Worm (Caenorhabditis elegans) whole organism, late embryonic: Measurements from ENCODE around the gene agt-2.

Experiments used
- C08G9.2 ChIP-seq: sonication (generic microtip); optimal IDR thresholded peaks from 2 replicates; lab custom pipeline; 2016; ENCODE audit warnings: mild to moderate bottlenecking, missing genetic modification characterization, moderate library complexity, missing compliant biosample characterization
- C38D4.7 ChIP-seq: fragments of 200-800 bp; sonication (Bioruptor generic); optimal IDR thresholded peaks from 2 replicates; lab custom pipeline; 2018; ENCODE audit warnings: mild to moderate bottlenecking, missing genetic modification characterization, moderate library complexity, missing compliant biosample characterization
- F13H6.1 ChIP-seq: sonication (generic microtip); optimal IDR thresholded peaks from 2 replicates; lab custom pipeline; 2016; ENCODE audit warnings: missing genetic modification characterization, missing compliant biosample characterization
- K02D7.2 ChIP-seq: sonication (generic microtip); optimal IDR thresholded peaks from 2 replicates; lab custom pipeline; 2017; ENCODE audit warnings: mild to moderate bottlenecking, missing genetic modification characterization, missing compliant biosample characterization
- ahr-1 ChIP-seq: sonication (generic microtip); optimal IDR thresholded peaks from 2 replicates; lab custom pipeline; 2016; ENCODE audit warnings: missing genetic modification characterization, missing compliant biosample characterization
- ceh-19 ChIP-seq: fragments of 200-800 bp; sonication (Bioruptor generic); optimal IDR thresholded peaks from 2 replicates; lab custom pipeline; 2018; ENCODE audit warnings: mild to moderate bottlenecking, missing genetic modification characterization, missing compliant biosample characterization
- ceh-2 ChIP-seq: sonication (generic microtip); optimal IDR thresholded peaks from 2 replicates; lab custom pipeline; 2016; ENCODE audit warnings: missing genotype, missing genetic modification characterization, missing compliant biosample characterization
- ceh-22 ChIP-seq: sonication (generic microtip); optimal IDR thresholded peaks from 2 replicates; lab custom pipeline; 2017; ENCODE audit warnings: missing biosample characterization, missing genetic modification characterization
- ceh-24 ChIP-seq: sonication (generic microtip); optimal IDR thresholded peaks from 2 replicates; lab custom pipeline; 2016; ENCODE audit warnings: mild to moderate bottlenecking, missing genetic modification characterization, missing compliant biosample characterization
- ceh-31 ChIP-seq: sonication (generic microtip); optimal IDR thresholded peaks from 2 replicates; lab custom pipeline; 2016; ENCODE audit warnings: missing genetic modification characterization, missing compliant biosample characterization
- ceh-45 ChIP-seq: fragments of 200-800 bp; sonication (Bioruptor generic); IDR thresholded peaks from 2 replicates; pipeline ENCODE4 v1.3.6; 2022; ENCODE audit warnings: missing genetic modification reagents, missing genetic modification characterization, missing compliant biosample characterization
- che-1 ChIP-seq: sonication (generic microtip); optimal IDR thresholded peaks from 2 replicates; lab custom pipeline; 2016; ENCODE audit warnings: mild to moderate bottlenecking, missing genetic modification characterization, missing compliant biosample characterization
- dmd-4 ChIP-seq: sonication (generic microtip); optimal IDR thresholded peaks from 2 replicates; lab custom pipeline; 2016; ENCODE audit warnings: borderline replicate concordance, missing genetic modification characterization, missing compliant biosample characterization
- dve-1 ChIP-seq: sonication (generic microtip); optimal IDR thresholded peaks from 2 replicates; lab custom pipeline; 2017; ENCODE audit warnings: antibody characterized with exemption, mild to moderate bottlenecking, missing genetic modification characterization, missing compliant biosample characterization
- elt-2 ChIP-seq: sonication (generic microtip); optimal IDR thresholded peaks from 2 replicates; lab custom pipeline; 2016; ENCODE audit warnings: missing genetic modification reagents, missing genetic modification characterization, missing compliant biosample characterization
- elt-4 ChIP-seq: sonication (generic microtip); optimal IDR thresholded peaks from 2 replicates; lab custom pipeline; 2016; ENCODE audit warnings: missing genetic modification characterization, missing compliant biosample characterization
- fkh-10 ChIP-seq: fragments of 150-350 bp; optimal IDR thresholded peaks from 2 replicates; lab custom pipeline; 2014; ENCODE audit warnings: missing biosample characterization, missing genetic modification reagents, missing genetic modification characterization
- hlh-30 ChIP-seq: sonication (generic microtip); optimal IDR thresholded peaks from 2 replicates; lab custom pipeline; 2017; ENCODE audit warnings: antibody characterized with exemption, missing genetic modification characterization, missing compliant biosample characterization; ENCODE audit not compliant: insufficient read depth
- hlh-6 ChIP-seq: sonication (generic microtip); optimal IDR thresholded peaks from 2 replicates; lab custom pipeline; 2016; ENCODE audit warnings: missing genotype, missing genetic modification characterization, missing compliant biosample characterization
- hlh-8 ChIP-seq: sonication (generic microtip); optimal IDR thresholded peaks from 2 replicates; lab custom pipeline; 2016; ENCODE audit warnings: missing genotype, missing genetic modification characterization, missing compliant biosample characterization
- lim-6 ChIP-seq: sonication (generic microtip); optimal IDR thresholded peaks from 2 replicates; lab custom pipeline; 2016; ENCODE audit warnings: missing genetic modification characterization, missing compliant biosample characterization
- lin-11 ChIP-seq: fragments of 200-800 bp; sonication (Bioruptor generic); optimal IDR thresholded peaks from 2 replicates; lab custom pipeline; 2018; ENCODE audit warnings: mild to moderate bottlenecking, missing genetic modification characterization, missing compliant biosample characterization
- mec-3 ChIP-seq: sonication (generic microtip); optimal IDR thresholded peaks from 2 replicates; lab custom pipeline; 2016; ENCODE audit warnings: borderline replicate concordance, missing genetic modification characterization, missing compliant biosample characterization
- nfya-1 ChIP-seq: sonication (generic microtip); optimal IDR thresholded peaks from 2 replicates; lab custom pipeline; 2017; ENCODE audit warnings: missing genetic modification characterization, mild to moderate bottlenecking, missing compliant biosample characterization, antibody characterized with exemption, moderate library complexity
- nhr-11 ChIP-seq: fragments of 150-350 bp; optimal IDR thresholded peaks from 2 replicates; lab custom pipeline; 2014; ENCODE audit warnings: missing biosample characterization, missing genetic modification characterization
- odd-2 ChIP-seq: sonication (generic microtip); optimal IDR thresholded peaks from 2 replicates; lab custom pipeline; 2017; ENCODE audit warnings: antibody characterized with exemption, mild to moderate bottlenecking, missing genetic modification characterization, missing compliant biosample characterization
- ref-2 ChIP-seq: sonication (generic microtip); optimal IDR thresholded peaks from 2 replicates; lab custom pipeline; 2016; ENCODE audit warnings: missing genetic modification characterization, missing compliant biosample characterization
- sox-2 ChIP-seq: fragments of 200-800 bp; sonication (Bioruptor generic); IDR thresholded peaks from 2 replicates; pipeline ENCODE4 v1.3.6; 2022; ENCODE audit warnings: missing genetic modification reagents, missing genetic modification characterization, missing compliant biosample characterization
- sox-4 ChIP-seq: sonication (generic microtip); optimal IDR thresholded peaks from 2 replicates; lab custom pipeline; 2017; ENCODE audit warnings: mild to moderate bottlenecking, missing genetic modification characterization, inconsistent platforms, missing compliant biosample characterization
- syd-9 ChIP-seq: sonication (generic microtip); optimal IDR thresholded peaks from 2 replicates; lab custom pipeline; 2016; ENCODE audit warnings: mild to moderate bottlenecking, missing genetic modification characterization, moderate library complexity, missing compliant biosample characterization
- unc-42 ChIP-seq: sonication (generic microtip); optimal IDR thresholded peaks from 2 replicates; lab custom pipeline; 2016; ENCODE audit warnings: missing genotype, missing genetic modification characterization, missing compliant biosample characterization
- unc-55 ChIP-seq: sonication (generic microtip); optimal IDR thresholded peaks from 2 replicates; lab custom pipeline; 2017; ENCODE audit warnings: missing biosample characterization, missing genetic modification reagents, missing genetic modification characterization
- unc-86 ChIP-seq: sonication (generic microtip); optimal IDR thresholded peaks from 2 replicates; lab custom pipeline; 2016; ENCODE audit warnings: missing genetic modification characterization, missing compliant biosample characterization
- zip-5 ChIP-seq: sonication (generic microtip); optimal IDR thresholded peaks from 2 replicates; lab custom pipeline; 2016; ENCODE audit warnings: missing genetic modification characterization, missing compliant biosample characterization

Gene agt-2

DNA sequence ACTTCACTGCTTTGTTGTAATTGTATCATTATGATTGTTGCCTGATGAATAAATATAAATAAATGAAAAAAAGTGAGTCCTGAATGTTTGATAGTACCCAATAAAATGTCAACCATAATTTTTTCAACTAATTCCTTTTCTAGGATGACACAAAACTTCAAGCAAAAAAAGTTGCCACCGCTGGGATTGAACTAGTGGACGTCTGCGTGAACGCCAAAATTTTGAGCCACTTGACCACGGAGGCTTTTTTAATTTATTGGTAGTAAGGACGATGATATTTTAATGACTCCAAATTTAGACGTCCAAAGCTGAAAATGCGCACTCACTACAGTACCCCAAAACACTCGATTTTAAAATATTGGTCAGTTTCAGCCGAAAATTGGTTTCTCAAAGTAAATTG lies 20.0 kb downstream of the agt-2 start:
- no peak for TF ChIP-seq nhr-11 (tag; lab: Kevin White, UChicago)
- peak; percentile 9 for TF ChIP-seq elt-2 (tag; lab: Kevin White, UChicago)

DNA sequence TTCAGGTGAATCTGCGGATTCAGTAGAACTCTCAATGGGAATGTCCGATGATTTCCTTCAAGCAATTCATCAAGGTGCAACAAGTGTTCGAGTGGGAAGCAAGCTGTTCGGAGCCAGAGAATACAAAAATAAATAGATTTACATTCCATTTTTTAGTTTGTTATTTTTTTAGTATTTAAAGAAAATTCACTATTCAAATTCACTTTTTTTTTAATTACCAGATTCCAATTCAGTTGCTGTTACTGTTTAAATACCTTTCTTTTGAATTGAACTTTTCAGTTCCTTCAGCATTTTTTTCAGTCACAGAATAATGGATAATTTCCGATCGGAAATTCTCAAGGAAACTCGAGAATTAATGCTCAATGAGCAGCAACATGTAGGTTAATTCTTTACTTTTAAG lies 21.8 kb downstream of the agt-2 start, which contains the start of gene F09E5.7:
Gene F09E5.7 (plus strand): TSS at position 301 of the 400 bp plus-strand sequence.
- TF ChIP-seq ceh-22 (tag; lab: Kevin White, UChicago) (no peak), fkh-10 (no peak), hlh-6 (tag; lab: Kevin White, UChicago) (no peak), ahr-1 (no peak), dmd-4 (no peak), hlh-30 (tag; lab: Kevin White, UChicago) (no peak), sox-2 (GFP tag; lab: Robert Waterston, UW) (no peak), C08G9.2 (tag; lab: Kevin White, UChicago) (no peak), unc-55 (GFP tag; lab: Kevin White, UChicago) (no peak), ref-2 (tag; lab: Kevin White, UChicago) (no peak), sox-4 (tag; lab: Kevin White, UChicago) (no peak), ceh-45 (GFP tag; lab: Robert Waterston, UW) (no peak), zip-5 (tag; lab: Kevin White, UChicago) (no peak), elt-4 (no peak)

DNA sequence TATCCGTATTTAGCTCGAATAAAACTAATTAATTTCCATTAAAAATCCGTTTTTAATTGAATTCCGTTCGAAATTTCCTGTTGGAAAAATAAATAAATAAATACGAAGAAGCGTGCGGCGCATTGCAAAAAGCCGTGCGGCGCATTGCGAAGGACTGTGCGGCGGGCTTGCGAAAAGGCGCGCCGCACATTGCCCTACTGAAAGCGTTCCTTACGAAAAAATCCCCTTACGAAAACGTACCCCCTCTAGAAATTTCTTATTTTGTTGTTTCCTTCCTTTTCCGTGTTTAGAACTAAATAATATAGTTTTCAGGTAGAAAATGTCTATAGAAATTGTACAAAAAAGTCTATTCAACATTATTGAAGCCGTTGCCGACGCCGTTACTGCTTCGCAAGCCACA lies 23.3 kb downstream of the agt-2 start, which contains the start of gene F09E5.8:
Gene F09E5.8 (plus strand): TSS at position 313 of the 400 bp plus-strand sequence.
- TF ChIP-seq ceh-45 (GFP tag; lab: Robert Waterston, UW) = peak; percentile 41; the same call in 1 of the 2 replicates
- TF ChIP-seq, all 69 proteins: peak for 1; not testable (repeated sequence) for 68

DNA sequence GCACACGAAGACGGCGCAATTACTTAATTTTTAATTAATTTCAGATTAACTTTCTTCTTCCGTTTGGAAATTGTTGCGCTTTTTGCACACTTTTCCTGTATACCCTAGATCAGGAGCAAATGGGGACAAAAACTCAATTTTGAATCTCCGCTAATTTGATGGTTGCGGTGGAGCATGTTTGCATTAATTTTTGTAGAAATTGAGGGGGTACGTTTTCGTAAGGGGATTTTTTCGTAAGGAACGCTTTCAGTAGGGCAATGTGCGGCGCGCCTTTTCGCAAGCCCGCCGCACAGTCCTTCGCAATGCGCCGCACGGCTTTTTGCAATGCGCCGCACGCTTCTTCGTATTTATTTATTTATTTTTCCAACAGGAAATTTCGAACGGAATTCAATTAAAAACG lies 27.3 kb downstream of the agt-2 start:
- TF ChIP-seq sox-2 (GFP tag; lab: Robert Waterston, UW) (peak; percentile 42; the same call in 1 of the 2 replicates), ceh-45 (GFP tag; lab: Robert Waterston, UW) (peak; percentile 66), ceh-31 (tag; lab: Kevin White, UChicago) (peak; percentile 56), ceh-2 (peak; percentile 22), elt-2 (tag; lab: Kevin White, UChicago) (peak; percentile 23), unc-86 (peak; percentile 6), unc-42 (tag; lab: Kevin White, UChicago) (peak; percentile 55)

DNA sequence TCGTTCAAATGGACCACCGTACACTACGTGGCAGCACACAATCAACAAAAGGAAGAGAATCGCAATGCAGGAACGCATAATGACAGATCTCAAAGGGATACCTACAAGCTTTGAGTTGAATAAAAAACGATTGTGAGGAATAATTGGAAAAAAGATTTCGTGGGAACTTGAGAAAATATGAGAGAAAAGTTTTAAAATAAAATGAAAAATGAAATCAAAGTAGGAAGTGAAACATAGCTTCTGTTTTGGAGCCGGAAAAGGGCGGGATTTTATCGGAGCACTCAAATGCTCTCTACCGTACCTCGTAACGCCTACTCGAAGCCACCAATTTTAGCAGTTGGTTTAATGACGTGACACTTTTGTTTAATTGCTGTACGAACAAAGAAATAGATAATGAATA lies 28.9 kb downstream of the agt-2 start, which contains the start of gene F09E5.14:
Gene F09E5.14 (minus strand): TSS at position 101 of the 400 bp plus-strand sequence.
- TF ChIP-seq che-1 = no peak
- TF ChIP-seq hlh-8 (tag; lab: Kevin White, UChicago) = no peak
- TF ChIP-seq K02D7.2 (tag; lab: Kevin White, UChicago) = no peak
- no peak for TF ChIP-seq ahr-1
- TF ChIP-seq mec-3 (tag; lab: Kevin White, UChicago) = no peak
- TF ChIP-seq ceh-24 (tag; lab: Kevin White, UChicago) = no peak
- no peak for TF ChIP-seq odd-2 (tag; lab: Kevin White, UChicago)
- TF ChIP-seq zip-5 (tag; lab: Kevin White, UChicago) = no peak
- no peak for TF ChIP-seq lim-6 (tag; lab: Kevin White, UChicago)
- no peak for TF ChIP-seq ceh-2
- TF ChIP-seq fkh-10 = no peak
- no peak for TF ChIP-seq ceh-19
- no peak for TF ChIP-seq ceh-22 (tag; lab: Kevin White, UChicago)
- TF ChIP-seq dve-1 = no peak
- no peak for TF ChIP-seq lin-11 (tag; lab: Kevin White, UChicago)
- no peak for TF ChIP-seq syd-9 (tag; lab: Kevin White, UChicago)
- TF ChIP-seq F13H6.1 = no peak
- no peak for TF ChIP-seq ceh-45 (GFP tag; lab: Robert Waterston, UW)
- TF ChIP-seq nfya-1 (tag; lab: Kevin White, UChicago) = no peak
- no peak for TF ChIP-seq C38D4.7 (GFP tag; lab: Kevin White, UChicago)
